Fruit fly (Drosophila melanogaster) whole organism, pupa: ENCODE results near the gene Glut4EF.

Experiments used
- CG17806 ChIP-seq: fragments of 200-800 bp; sonication (Bioruptor generic); optimal IDR thresholded peaks from 2 replicates; lab custom pipeline; 2018; ENCODE audit warnings: missing biosample characterization, mild to moderate bottlenecking, missing genetic modification characterization, moderate library complexity
- Pif1B ChIP-seq: fragments of 200-800 bp; sonication (Bioruptor generic); optimal IDR thresholded peaks from 3 replicates; lab custom pipeline; 2016; ENCODE audit warnings: missing biosample characterization, missing genetic modification characterization

DNA sequence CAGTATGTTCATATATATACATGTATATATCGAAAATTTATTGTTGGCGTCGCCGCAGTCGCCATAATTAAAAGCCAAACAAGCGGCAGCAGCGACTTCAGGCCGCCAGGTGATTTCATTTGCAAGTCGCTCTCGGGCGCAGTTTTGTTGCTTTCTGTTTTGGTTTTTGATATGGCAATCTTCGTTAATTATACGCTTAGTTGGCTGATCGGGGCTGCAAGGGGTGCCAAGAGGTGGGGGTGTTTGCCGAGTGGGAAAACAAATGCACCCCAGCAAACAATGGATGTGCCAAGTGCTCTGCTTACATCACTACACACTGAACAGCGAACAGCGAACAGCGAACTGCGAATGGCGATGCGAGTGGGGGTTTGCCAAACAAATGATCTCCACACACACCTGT lies 76.5 kb downstream of the Glut4EF start:
- TF ChIP-seq Pif1B (no peak), CG17806 (tag; lab: Kevin White, UChicago) (no peak)
